Worm (Caenorhabditis elegans): ENCODE results near the gene sos-1.

The sos-1 gene

DNA sequence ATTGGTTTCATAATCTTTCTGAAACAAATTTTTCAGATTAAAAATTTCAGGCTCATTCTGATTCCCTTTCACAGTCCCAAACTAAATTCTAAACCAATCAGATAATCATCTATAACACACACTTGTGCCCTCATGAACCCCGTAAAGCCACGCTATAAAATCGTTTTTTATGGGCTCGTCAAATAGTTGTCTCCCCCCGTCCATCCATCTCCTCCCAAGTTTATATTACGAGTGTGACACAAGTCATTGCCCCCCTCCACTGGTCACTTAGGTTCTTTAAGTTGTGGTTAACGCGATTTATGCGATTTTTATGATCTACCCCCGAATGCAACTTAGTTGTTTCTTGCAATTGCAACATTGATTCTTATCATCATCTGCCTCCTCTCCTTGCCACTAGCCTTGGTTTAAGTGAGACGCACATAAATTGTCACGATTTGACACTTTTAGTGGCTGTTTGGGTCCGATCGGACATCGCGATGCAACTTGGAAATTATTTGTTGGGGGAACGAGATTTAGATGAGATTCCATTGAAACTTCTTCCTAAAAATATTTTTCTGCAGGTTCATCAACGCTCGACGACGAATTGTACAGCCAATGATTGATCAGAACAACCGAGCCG lies 39.7 kb downstream of the sos-1 start:
- TF ChIP-seq fkh-10 (GFP tag; optimal IDR thresholded peaks at IDR 0.05) = no peak
- peak; percentile 76 for TF ChIP-seq egl-5 (tag; optimal IDR thresholded peaks at IDR 0.05)
- TF ChIP-seq nhr-67 (tag; optimal IDR thresholded peaks at IDR 0.05) = no peak
- TF ChIP-seq sea-2 (GFP tag; optimal IDR thresholded peaks at IDR 0.05) = no peak
- peak; percentile 13 for TF ChIP-seq nhr-25 (tag; optimal IDR thresholded peaks at IDR 0.05)
- TF ChIP-seq egl-27 (tag; optimal IDR thresholded peaks at IDR 0.05) = no peak
- TF ChIP-seq elt-1 (tag; optimal IDR thresholded peaks at IDR 0.05) = peak; percentile 41
- TF ChIP-seq aly-2 (tag; optimal IDR thresholded peaks at IDR 0.05) = no peak
- TF ChIP-seq ceh-82 (tag; optimal IDR thresholded peaks at IDR 0.05) = no peak
- TF ChIP-seq ztf-4 (tag; optimal IDR thresholded peaks at IDR 0.05) = no peak
- TF ChIP-seq unc-62 (GFP tag; optimal IDR thresholded peaks at IDR 0.05) = peak; percentile 67
- no peak for TF ChIP-seq ZK546.5 (tag; optimal IDR thresholded peaks at IDR 0.05)
- no peak for TF ChIP-seq R02D3.7 (tag; optimal IDR thresholded peaks at IDR 0.05)
- TF ChIP-seq ceh-16 (tag; optimal IDR thresholded peaks at IDR 0.05) = no peak

ce11 chrV:4508772-4509171 lies 40.3 kb downstream of the sos-1 start:
- no peak for TF ChIP-seq lin-15B (tag; optimal IDR thresholded peaks at IDR 0.05)
- TF ChIP-seq nhr-28 (tag; optimal IDR thresholded peaks at IDR 0.05) = no peak
- TF ChIP-seq unc-62 (GFP tag; optimal IDR thresholded peaks at IDR 0.05) = no peak
- no peak for TF ChIP-seq R02D3.7 (tag; optimal IDR thresholded peaks at IDR 0.05)
- TF ChIP-seq snpc-4 (tag; optimal IDR thresholded peaks at IDR 0.05) = no peak
- TF ChIP-seq lin-39 (tag; optimal IDR thresholded peaks at IDR 0.05) = no peak
- no peak for TF ChIP-seq nhr-76 (tag; optimal IDR thresholded peaks at IDR 0.05)

ce11 chrV:4507836-4508462 lies 41.1 kb downstream of the sos-1 start:
- no peak for TF ChIP-seq elt-2 (tag; optimal IDR thresholded peaks at IDR 0.05)
- peak; percentile 72 for TF ChIP-seq nhr-23 (tag; optimal IDR thresholded peaks at IDR 0.05)
- TF ChIP-seq pqm-1 (tag; optimal IDR thresholded peaks at IDR 0.05) = no peak
- TF ChIP-seq sea-2 (GFP tag; optimal IDR thresholded peaks at IDR 0.05) = no peak
- TF ChIP-seq nhr-28 (tag; optimal IDR thresholded peaks at IDR 0.05) = no peak
- peak; percentile 74 for TF ChIP-seq nhr-11 (tag; optimal IDR thresholded peaks at IDR 0.05)
- peak; percentile 54 for TF ChIP-seq tbx-2 (tag; optimal IDR thresholded peaks at IDR 0.05)
- TF ChIP-seq fkh-2 (tag; optimal IDR thresholded peaks at IDR 0.05) = no peak
- TF ChIP-seq ceh-16 (tag; optimal IDR thresholded peaks at IDR 0.05) = peak; percentile 20
- TF ChIP-seq eor-1 (tag; optimal IDR thresholded peaks at IDR 0.05) = no peak
- peak; percentile 32 for TF ChIP-seq lsy-12 (tag; optimal IDR thresholded peaks at IDR 0.05)
- no peak for TF ChIP-seq nhr-76 (tag; optimal IDR thresholded peaks at IDR 0.05)
- TF ChIP-seq elt-1 (tag; optimal IDR thresholded peaks at IDR 0.05) = peak; percentile 92
- TF ChIP-seq mdl-1 (tag; optimal IDR thresholded peaks at IDR 0.05) = no peak
- TF ChIP-seq elt-3 (tag; optimal IDR thresholded peaks at IDR 0.05) = peak in 1 of 3 experiments; percentile 62
- no peak for TF ChIP-seq ama-1 (optimal IDR thresholded peaks at IDR 0.05)
- no peak for TF ChIP-seq nhr-77 (tag; optimal IDR thresholded peaks at IDR 0.05)
- TF ChIP-seq ceh-9 (tag; optimal IDR thresholded peaks at IDR 0.05) = no peak
- no peak for TF ChIP-seq pha-4 (tag; optimal IDR thresholded peaks at IDR 0.05)
- no peak for TF ChIP-seq nhr-67 (tag; optimal IDR thresholded peaks at IDR 0.05)
- peak; percentile 61 for TF ChIP-seq hmg-11 (tag; optimal IDR thresholded peaks at IDR 0.05)
- no peak for TF ChIP-seq fkh-10 (GFP tag; optimal IDR thresholded peaks at IDR 0.05)
- no peak for TF ChIP-seq jun-1 (tag; optimal IDR thresholded peaks at IDR 0.05)
- TF ChIP-seq skn-1 (tag; optimal IDR thresholded peaks at IDR 0.05) = no peak
- TF ChIP-seq lin-15B (tag; optimal IDR thresholded peaks at IDR 0.05) = peak; percentile 23
- TF ChIP-seq fos-1 (tag; optimal IDR thresholded peaks at IDR 0.05) = no peak
- TF ChIP-seq zag-1 (tag; optimal IDR thresholded peaks at IDR 0.05) = no peak
- no peak for TF ChIP-seq unc-39 (tag; optimal IDR thresholded peaks at IDR 0.05)
- peak; percentile 93 for TF ChIP-seq nhr-25 (tag; optimal IDR thresholded peaks at IDR 0.05)
- no peak for TF ChIP-seq ztf-11 (tag; optimal IDR thresholded peaks at IDR 0.05)
- no peak for TF ChIP-seq ZK546.5 (tag; optimal IDR thresholded peaks at IDR 0.05)
- peak; percentile 41 for TF ChIP-seq R02D3.7 (tag; optimal IDR thresholded peaks at IDR 0.05)
- no peak for TF ChIP-seq egl-27 (tag; optimal IDR thresholded peaks at IDR 0.05)
- TF ChIP-seq nhr-237 (tag; optimal IDR thresholded peaks at IDR 0.05) = no peak
- peak; percentile 75 for TF ChIP-seq egl-5 (tag; optimal IDR thresholded peaks at IDR 0.05)
- no peak for TF ChIP-seq daf-12 (tag; optimal IDR thresholded peaks at IDR 0.05)
- TF ChIP-seq aly-2 (tag; optimal IDR thresholded peaks at IDR 0.05) = no peak
- TF ChIP-seq ztf-4 (tag; optimal IDR thresholded peaks at IDR 0.05) = peak; percentile 10
- peak; percentile 11 for TF ChIP-seq snpc-4 (tag; optimal IDR thresholded peaks at IDR 0.05)
- peak; percentile 98 for TF ChIP-seq unc-62 (GFP tag; optimal IDR thresholded peaks at IDR 0.05)
- TF ChIP-seq nhr-43 (tag; optimal IDR thresholded peaks at IDR 0.05; ENCODE audit: poor library complexity, severe bottlenecking) = no peak
- peak; percentile 51 for TF ChIP-seq ceh-28 (tag; optimal IDR thresholded peaks at IDR 0.05)
- peak; percentile 96 for TF ChIP-seq nfya-1 (tag; optimal IDR thresholded peaks at IDR 0.05; ENCODE audit: insufficient read depth)
- TF ChIP-seq ceh-82 (tag; optimal IDR thresholded peaks at IDR 0.05) = no peak
- no peak for TF ChIP-seq mml-1 (tag; optimal IDR thresholded peaks at IDR 0.05)
